Worm (Caenorhabditis elegans) whole organism, L4 larva: Measurements from ENCODE around the gene H01G02.4.

Experiments
- D1046.2 ChIP-seq: fragments of 200-800 bp; sonication (Bioruptor generic); IDR thresholded peaks from 2 replicates; pipeline ENCODE4 v1.3.6; 2022; ENCODE audit warnings: missing genetic modification characterization, missing compliant biosample characterization
- R02D3.7 ChIP-seq: fragments of 150-350 bp; sonication (generic microtip); optimal IDR thresholded peaks from 3 replicates; lab custom pipeline; 2014; ENCODE audit warnings: missing biosample characterization, missing genetic modification characterization
- Y105C5A.15 ChIP-seq: fragments of 200-800 bp; sonication (Bioruptor generic); IDR thresholded peaks from 2 replicates; pipeline ENCODE4 v1.3.6; 2022; ENCODE audit warnings: missing genetic modification characterization, missing compliant biosample characterization
- Y5F2A.4 ChIP-seq: fragments of 200-800 bp; sonication (Bioruptor generic); optimal IDR thresholded peaks from 2 replicates; lab custom pipeline; 2018; ENCODE audit warnings: mild to moderate bottlenecking, missing genetic modification characterization, missing compliant biosample characterization
- ZK546.5 ChIP-seq, 2 experiments: sonication (generic microtip); optimal IDR thresholded peaks; 2 replicates each; lab custom pipeline; 2017; ENCODE audit warnings: missing biosample characterization in 2 of 2, missing genetic modification characterization in 2 of 2
- aha-1 ChIP-seq: fragments of 150-350 bp; peaks from one replicate; lab custom pipeline; 2014; ENCODE audit warnings: missing biosample characterization, missing genetic modification characterization
- aly-2 ChIP-seq: sonication (generic microtip); optimal IDR thresholded peaks from 2 replicates; lab custom pipeline; 2018; ENCODE audit warnings: missing biosample characterization, missing genetic modification characterization
- ctbp-1 ChIP-seq: fragments of 200-800 bp; sonication (Bioruptor generic); IDR thresholded peaks from 2 replicates; pipeline ENCODE4 v1.3.6; 2022; ENCODE audit warnings: missing genetic modification reagents, missing genetic modification characterization, missing compliant biosample characterization
- daf-16 ChIP-seq, 3 experiments: sonication (generic microtip); optimal IDR thresholded peaks; 2 replicates each; lab custom pipeline; 2016 to 2017; ENCODE audit warnings: missing genetic modification characterization in 3 of 3, missing genetic modification reagents in 3 of 3, mild to moderate bottlenecking in 2 of 3, missing compliant biosample characterization in 2 of 3, missing biosample characterization in 1 of 3, moderate library complexity in 1 of 3
- dmd-6 ChIP-seq: fragments of 200-800 bp; sonication (Bioruptor generic); IDR thresholded peaks from 2 replicates; pipeline ENCODE4 v1.3.6; 2022; ENCODE audit warnings: missing genetic modification reagents, missing genetic modification characterization, missing compliant biosample characterization
- dmd-9 ChIP-seq: fragments of 200-800 bp; sonication (Bioruptor generic); IDR thresholded peaks from 2 replicates; pipeline ENCODE4 v1.3.6; 2022; ENCODE audit warnings: missing genetic modification reagents, missing genetic modification characterization, missing compliant biosample characterization
- dpl-1 ChIP-seq: fragments of 150-350 bp; optimal IDR thresholded peaks from 2 replicates; lab custom pipeline; 2014; ENCODE audit warnings: missing biosample characterization, missing genetic modification reagents, missing genetic modification characterization
- duxl-1 ChIP-seq: sonication (generic microtip); optimal IDR thresholded peaks from 2 replicates; lab custom pipeline; 2016; ENCODE audit warnings: mild to moderate bottlenecking, missing genetic modification characterization, moderate library complexity, missing compliant biosample characterization; ENCODE audit not compliant: poor library complexity
- fkh-10 ChIP-seq: fragments of 150-350 bp; optimal IDR thresholded peaks from 2 replicates; lab custom pipeline; 2014; ENCODE audit warnings: missing biosample characterization, missing genetic modification reagents, missing genetic modification characterization
- fos-1 ChIP-seq: fragments of 150-350 bp; optimal IDR thresholded peaks from 2 replicates; lab custom pipeline; 2014; ENCODE audit warnings: missing biosample characterization, missing genetic modification characterization
- hif-1 ChIP-seq, 2 experiments: sonication (generic microtip); optimal IDR thresholded peaks; 2 replicates each; lab custom pipeline; 2016 to 2017; ENCODE audit warnings: missing compliant biosample characterization in 2 of 2, missing genetic modification characterization in 2 of 2, missing genetic modification reagents in 2 of 2, missing genotype in 2 of 2, mild to moderate bottlenecking in 1 of 2
- hlh-11 ChIP-seq: fragments of 200-800 bp; sonication (Bioruptor generic); optimal IDR thresholded peaks from 2 replicates; lab custom pipeline; 2018; ENCODE audit warnings: mild to moderate bottlenecking, missing genetic modification characterization, missing compliant biosample characterization
- hmg-1.1 ChIP-seq: fragments of 200-800 bp; sonication (Bioruptor generic); IDR thresholded peaks from 2 replicates; pipeline ENCODE4 v1.3.6; 2022; ENCODE audit warnings: missing genetic modification reagents, missing genetic modification characterization, missing compliant biosample characterization
- jun-1 ChIP-seq: fragments of 150-350 bp; optimal IDR thresholded peaks from 2 replicates; lab custom pipeline; 2014; ENCODE audit warnings: missing biosample characterization, missing genetic modification reagents, missing genetic modification characterization
- lin-1 ChIP-seq: fragments of 200-800 bp; sonication (Bioruptor generic); IDR thresholded peaks from 2 replicates; pipeline ENCODE4 v1.3.6; 2022; ENCODE audit warnings: missing genetic modification reagents, missing genetic modification characterization, missing compliant biosample characterization
- lin-15B ChIP-seq: fragments of 150-350 bp; sonication (generic microtip); optimal IDR thresholded peaks from 3 replicates; lab custom pipeline; 2014; ENCODE audit warnings: missing biosample characterization, missing genetic modification characterization
- lin-29 ChIP-seq: fragments of 200-800 bp; sonication (Bioruptor generic); IDR thresholded peaks from 2 replicates; pipeline ENCODE4 v1.3.6; 2022; ENCODE audit warnings: missing genetic modification reagents, missing genetic modification characterization, missing compliant biosample characterization
- lin-39 ChIP-seq: fragments of 150-350 bp; optimal IDR thresholded peaks from 2 replicates; lab custom pipeline; 2014; ENCODE audit warnings: missing biosample characterization, missing genetic modification reagents, missing genetic modification characterization
- lir-3 ChIP-seq: sonication (generic microtip); optimal IDR thresholded peaks from 2 replicates; lab custom pipeline; 2016; ENCODE audit warnings: mild to moderate bottlenecking, missing genetic modification characterization, missing compliant biosample characterization
- mdl-1 ChIP-seq, 2 experiments: fragments of 150-350 bp in 1 of 2; sonication (generic microtip) in 1 of 2; optimal IDR thresholded peaks; 2 replicates each; lab custom pipeline; 2014 to 2017; ENCODE audit warnings: missing biosample characterization in 2 of 2, missing genetic modification characterization in 2 of 2
- mdt-29 ChIP-seq: fragments of 200-800 bp; sonication (Bioruptor generic); IDR thresholded peaks from 2 replicates; pipeline ENCODE4 v1.3.6; 2022; ENCODE audit warnings: missing genetic modification reagents, missing genetic modification characterization, missing compliant biosample characterization
- mep-1 ChIP-seq: fragments of 150-350 bp; sonication (generic microtip); optimal IDR thresholded peaks from 3 replicates; lab custom pipeline; 2014; ENCODE audit warnings: missing biosample characterization, missing genetic modification characterization
- mes-2 ChIP-seq: sonication (generic microtip); optimal IDR thresholded peaks from 2 replicates; lab custom pipeline; 2016; ENCODE audit warnings: missing genotype, mild to moderate bottlenecking, missing genetic modification characterization, missing compliant biosample characterization; ENCODE audit not compliant: poor library complexity, severe bottlenecking
- nhr-10 ChIP-seq: fragments of 150-350 bp; optimal IDR thresholded peaks from 2 replicates; lab custom pipeline; 2014; ENCODE audit warnings: missing biosample characterization, missing genetic modification characterization
- nhr-237 ChIP-seq: sonication (generic microtip); optimal IDR thresholded peaks from 2 replicates; lab custom pipeline; 2017; ENCODE audit warnings: missing biosample characterization, missing genetic modification characterization
- nhr-28 ChIP-seq: fragments of 150-350 bp; optimal IDR thresholded peaks from 2 replicates; lab custom pipeline; 2014; ENCODE audit warnings: missing biosample characterization, missing genetic modification characterization
- nhr-6 ChIP-seq: fragments of 150-350 bp; optimal IDR thresholded peaks from 2 replicates; lab custom pipeline; 2014; ENCODE audit warnings: missing biosample characterization, missing genetic modification characterization
- nhr-77 ChIP-seq: fragments of 150-350 bp; optimal IDR thresholded peaks from 2 replicates; lab custom pipeline; 2014; ENCODE audit warnings: missing biosample characterization, missing genetic modification characterization
- pha-4 ChIP-seq, 2 experiments: fragments of 150-350 bp in 1 of 2; fragments of 200-800 bp in 1 of 2; sonication (Bioruptor generic) in 1 of 2; IDR thresholded peaks in 1 of 2; optimal IDR thresholded peaks in 1 of 2; 2 replicates each; pipeline versions ENCODE4 v1.3.6 to Lab custom; 2014 to 2022; ENCODE audit warnings: missing genetic modification characterization in 2 of 2, missing genetic modification reagents in 2 of 2, missing biosample characterization in 1 of 2, missing compliant biosample characterization in 1 of 2
- rbr-2 ChIP-seq: sonication (generic microtip); optimal IDR thresholded peaks from 2 replicates; lab custom pipeline; 2016; ENCODE audit warnings: missing genotype, missing genetic modification characterization, missing compliant biosample characterization
- saeg-2 ChIP-seq: fragments of 200-800 bp; sonication (Bioruptor generic); IDR thresholded peaks from 2 replicates; pipeline ENCODE4 v1.3.6; 2022; ENCODE audit warnings: missing genetic modification reagents, missing genetic modification characterization, missing compliant biosample characterization
- sdz-12 ChIP-seq: fragments of 200-800 bp; sonication (Bioruptor generic); optimal IDR thresholded peaks from 2 replicates; lab custom pipeline; 2018; ENCODE audit warnings: mild to moderate bottlenecking, missing genetic modification characterization, missing compliant biosample characterization
- snpc-1.2 ChIP-seq: fragments of 200-800 bp; sonication (Bioruptor generic); IDR thresholded peaks from 2 replicates; pipeline ENCODE4 v1.3.6; 2022; ENCODE audit warnings: missing genetic modification reagents, missing genetic modification characterization, missing compliant biosample characterization
- tag-97 ChIP-seq: fragments of 200-800 bp; sonication (Bioruptor generic); IDR thresholded peaks from 2 replicates; pipeline ENCODE4 v1.3.6; 2022; ENCODE audit warnings: missing genetic modification characterization, missing compliant biosample characterization
- tra-1 ChIP-seq: fragments of 200-800 bp; sonication (Bioruptor generic); IDR thresholded peaks from 2 replicates; pipeline ENCODE4 v1.3.6; 2022; ENCODE audit warnings: missing genetic modification reagents, missing genetic modification characterization, missing compliant biosample characterization
- unc-62 ChIP-seq, 3 experiments: fragments of 150-350 bp in 1 of 3; sonication (generic microtip); optimal IDR thresholded peaks in 2 of 3; peaks in 1 of 3; 1 replicate in 1 of 3; 2 replicates in 2 of 3; lab custom pipeline; 2014 to 2017; ENCODE audit warnings: missing biosample characterization in 3 of 3, missing genetic modification characterization in 3 of 3, missing genetic modification reagents in 3 of 3, missing genotype in 1 of 3
- vab-7 ChIP-seq: fragments of 200-800 bp; sonication (Bioruptor generic); IDR thresholded peaks from 2 replicates; pipeline ENCODE4 v1.3.6; 2022; ENCODE audit warnings: missing genetic modification reagents, missing genetic modification characterization, missing compliant biosample characterization
- zfp-2 ChIP-seq: sonication (generic microtip); optimal IDR thresholded peaks from 2 replicates; lab custom pipeline; 2016; ENCODE audit warnings: mild to moderate bottlenecking, missing genetic modification characterization, missing compliant biosample characterization
- ztf-7 ChIP-seq: fragments of 150-350 bp; optimal IDR thresholded peaks from 2 replicates; lab custom pipeline; 2014; ENCODE audit warnings: missing biosample characterization, missing genetic modification characterization

Gene H01G02.4

DNA sequence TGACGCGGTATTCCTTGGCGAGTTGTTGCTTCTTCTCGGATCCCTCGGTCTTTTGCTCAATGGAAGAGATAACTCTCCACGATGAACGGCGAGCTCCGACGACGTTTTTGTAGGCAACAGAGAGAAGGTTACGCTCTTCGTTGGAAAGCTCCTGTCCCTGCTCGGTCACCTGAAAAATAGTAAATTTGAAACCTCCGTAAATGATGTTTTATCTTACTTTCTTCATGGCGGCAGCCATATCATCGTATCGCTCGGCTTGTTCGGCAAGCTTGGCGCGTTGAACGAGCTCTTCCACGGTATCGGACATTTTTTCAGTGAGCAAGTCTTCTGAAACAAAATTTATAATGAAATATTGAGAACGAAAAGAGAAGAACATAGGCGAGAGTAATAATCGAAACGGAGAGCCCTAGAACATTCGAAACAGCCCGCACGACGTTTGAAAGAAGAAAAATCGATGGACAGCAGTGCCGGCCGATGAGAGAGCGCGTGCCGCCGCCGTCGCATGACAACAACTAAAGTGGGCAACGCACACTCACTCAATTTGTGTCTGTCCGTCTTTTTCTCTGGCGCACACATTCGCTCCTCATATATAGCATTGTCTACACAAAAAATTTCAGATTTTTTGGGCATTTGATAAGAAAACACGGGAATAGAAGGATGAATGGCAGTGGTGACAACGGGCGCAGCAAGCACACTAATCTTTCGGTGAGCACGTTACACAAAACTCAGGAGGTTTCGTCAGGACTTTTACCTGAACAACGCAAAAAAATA is 18.8 kb upstream of the H01G02.4 start, which contains the start of the genes par-5 and M117.3 (continued):
- peak in 1 of 2 experiments; percentile 95 for TF ChIP-seq unc-62 (GFP tag; optimal IDR thresholded peaks at IDR 0.05 in 1 of 2; lab: Kevin White, UChicago)
- no peak for TF ChIP-seq unc-62 (tag; optimal IDR thresholded peaks at IDR 0.05; lab: Kevin White, UChicago)
- TF ChIP-seq ztf-7 (tag; lab: Kevin White, UChicago), result no peak
- TF ChIP-seq nhr-28 (tag; lab: Kevin White, UChicago), result peak; percentile 83
- peak; percentile 82 for TF ChIP-seq mdt-29
- peak; percentile 3 for TF ChIP-seq jun-1 (tag; lab: Kevin White, UChicago)
- peak; percentile 59; the same call in 1 of the 2 replicates for TF ChIP-seq snpc-1.2 (GFP tag; lab: Robert Waterston, UW)
- peak; percentile 54 to 94 for TF ChIP-seq mdl-1 (tag; optimal IDR thresholded peaks at IDR 0.05; lab: Kevin White, UChicago)

DNA sequence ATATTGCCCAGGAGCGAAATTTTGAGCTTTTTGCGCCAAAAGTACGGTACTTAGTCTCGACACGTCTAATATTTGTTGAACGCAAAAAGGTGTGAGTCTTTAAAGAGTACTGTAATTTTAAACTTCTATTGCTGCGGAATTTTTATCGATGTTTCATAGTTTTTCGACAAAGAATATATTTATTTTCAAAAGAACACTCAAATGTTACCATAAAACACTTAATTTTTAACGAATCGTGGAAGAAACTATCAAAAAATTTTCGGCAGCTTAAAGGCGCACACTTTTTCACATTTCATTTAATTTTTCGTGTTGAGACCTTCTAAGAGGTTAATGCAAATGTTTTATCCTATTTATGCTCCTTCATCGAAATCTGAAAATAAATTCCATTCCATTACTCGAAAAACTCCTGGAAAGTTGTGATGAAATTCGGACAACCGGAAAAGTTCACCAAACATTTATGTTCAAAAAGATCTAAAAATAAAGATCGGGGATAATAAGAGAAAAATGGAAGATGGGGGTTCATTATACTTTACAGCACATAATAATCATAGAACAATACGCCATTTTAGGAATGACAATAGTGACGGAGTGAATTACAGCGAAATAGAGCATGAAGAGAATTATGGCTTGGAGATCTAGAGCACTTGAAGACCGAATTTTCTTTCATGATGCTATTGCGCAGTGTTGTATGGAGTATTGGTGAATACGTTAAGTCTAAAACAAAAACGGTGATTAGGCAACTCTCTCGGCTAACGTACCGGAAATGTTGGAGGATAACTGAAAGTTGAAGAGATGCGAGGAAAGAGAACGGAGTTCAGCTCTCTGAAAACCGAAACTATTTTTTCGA is 17.3 kb upstream of the H01G02.4 start:
- TF ChIP-seq lin-29 (no peak), mdt-29 (no peak), nhr-6 (tag; lab: Kevin White, UChicago) (no peak), ZK546.5 (tag; optimal IDR thresholded peaks at IDR 0.05; lab: Kevin White, UChicago) (no peak), saeg-2 (GFP tag; lab: Robert Waterston, UW) (0 out of 2 replicates have a peak, but pooled peaks have one; percentile 18), lir-3 (no peak), Y5F2A.4 (GFP tag; lab: Kevin White, UChicago) (peak; percentile 17), nhr-77 (no peak), tag-97 (GFP tag; lab: Robert Waterston, UW) (no peak), R02D3.7 (tag; lab: Kevin White, UChicago) (no peak), ztf-7 (tag; lab: Kevin White, UChicago) (no peak), fkh-10 (GFP tag; lab: Kevin White, UChicago) (no peak), aha-1 (tag; lab: Kevin White, UChicago) (peak; percentile 54), tra-1 (GFP tag; lab: Robert Waterston, UW) (no peak), nhr-237 (tag; lab: Kevin White, UChicago) (no peak), lin-15B (tag; lab: Kevin White, UChicago) (no peak), mep-1 (tag; lab: Kevin White, UChicago) (no peak), nhr-10 (tag; lab: Kevin White, UChicago) (no peak), dmd-6 (GFP tag; lab: Robert Waterston, UW) (no peak; the same call in 1 of the 2 replicates), hmg-1.1 (GFP tag; lab: Robert Waterston, UW) (no peak), daf-16 (GFP tag; optimal IDR thresholded peaks at IDR 0.05; lab: Kevin White, UChicago) (no peak), daf-16 (tag; optimal IDR thresholded peaks at IDR 0.05; lab: Kevin White, UChicago) (no peak), sdz-12 (no peak), hlh-11 (tag; lab: Kevin White, UChicago) (peak; percentile 11), D1046.2 (GFP tag; lab: Robert Waterston, UW) (no peak), ctbp-1 (GFP tag; lab: Robert Waterston, UW) (0 out of 2 replicates have a peak, but pooled peaks have one; percentile 33), mes-2 (tag; lab: Kevin White, UChicago) (peak; percentile 31), vab-7 (GFP tag; lab: Robert Waterston, UW) (no peak), lin-1 (GFP tag; lab: Robert Waterston, UW) (peak; percentile 33; the same call in 1 of the 2 replicates), lin-39 (no peak), aly-2 (tag; lab: Kevin White, UChicago) (no peak), hif-1 (tag; optimal IDR thresholded peaks at IDR 0.05; lab: Kevin White, UChicago) (no peak), pha-4 (GFP tag; IDR thresholded peaks at IDR 0.05; lab: Robert Waterston, UW) (peak; percentile 13; the same call in 1 of the 2 replicates), pha-4 (tag; optimal IDR thresholded peaks at IDR 0.05; lab: Kevin White, UChicago) (no peak), Y105C5A.15 (GFP tag; lab: Robert Waterston, UW) (0 out of 2 replicates have a peak, but pooled peaks have one; percentile 44), snpc-1.2 (GFP tag; lab: Robert Waterston, UW) (peak; percentile 61), zfp-2 (tag; lab: Kevin White, UChicago) (no peak), dpl-1 (GFP tag; lab: Kevin White, UChicago) (no peak), rbr-2 (tag; lab: Kevin White, UChicago) (peak; percentile 42), duxl-1 (tag; lab: Kevin White, UChicago) (peak; percentile 30), dmd-9 (GFP tag; lab: Robert Waterston, UW) (no peak), fos-1 (no peak)
